Fruit fly (Drosophila melanogaster): ENCODE results near the gene CG5800.
A peak's percentile ranks its signal among the peaks of the same experiment; 100 is the strongest.

Gene CG5800

DNA sequence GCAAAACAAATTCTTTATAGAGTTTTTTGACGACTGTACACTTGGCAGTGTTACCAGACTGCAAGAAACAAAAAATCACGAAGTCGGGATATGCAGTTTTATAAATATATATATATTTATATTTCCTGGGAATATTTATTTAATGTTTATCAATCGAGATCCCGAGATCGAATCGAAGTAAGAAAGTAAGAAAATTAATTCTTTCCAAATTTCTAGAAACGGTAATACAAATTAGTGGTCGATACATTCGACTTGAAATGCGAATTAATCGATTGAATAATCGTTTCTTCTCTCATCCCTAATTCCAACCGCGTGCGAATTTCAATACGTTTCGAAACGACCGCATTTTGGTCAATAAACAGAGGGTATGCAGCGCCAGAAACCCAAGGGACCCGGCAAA is at the start of gene CG5800, which contains the start of gene CG8289:
CG5800 (plus strand) TSS at position 281 of the 400 bp plus-strand sequence.
CG8289 (minus strand) TSS at position 44 of the 400 bp plus-strand sequence.
- no peak for TF ChIP-seq toe (GFP tag; optimal IDR thresholded peaks at IDR 0.05)
- no peak for TF ChIP-seq Hr96 (GFP tag; optimal IDR thresholded peaks at IDR 0.05)
- TF ChIP-seq tj (GFP tag; optimal IDR thresholded peaks at IDR 0.05), result peak; percentile 23
- no peak for TF ChIP-seq CG7045 (GFP tag; optimal IDR thresholded peaks at IDR 0.05)
- TF ChIP-seq cic (GFP tag; optimal IDR thresholded peaks at IDR 0.05), result no peak
- no peak for TF ChIP-seq pad (GFP tag; optimal IDR thresholded peaks at IDR 0.05)
- TF ChIP-seq bab1 (GFP tag; optimal IDR thresholded peaks at IDR 0.05), result peak; percentile 62
- TF ChIP-seq ovo (GFP tag; optimal IDR thresholded peaks at IDR 0.05), result no peak
- no peak for TF ChIP-seq Clk (GFP tag; optimal IDR thresholded peaks at IDR 0.05)
- TF ChIP-seq CG33017 (tag; optimal IDR thresholded peaks at IDR 0.05), result peak; percentile 45
- TF ChIP-seq Crg-1 (GFP tag; optimal IDR thresholded peaks at IDR 0.05), result no peak
- peak; percentile 57 for TF ChIP-seq CG14711 (tag; optimal IDR thresholded peaks at IDR 0.05)
- TF ChIP-seq kay (GFP tag; ENCODE audit: borderline replicate concordance), result no peak
- peak; percentile 39 for TF ChIP-seq CG7101 (tag; optimal IDR thresholded peaks at IDR 0.05)
- no peak for TF ChIP-seq CG12768 (GFP tag; optimal IDR thresholded peaks at IDR 0.05)
- TF ChIP-seq cnc (optimal IDR thresholded peaks at IDR 0.05), result no peak
- peak; percentile 93 for TF ChIP-seq Mnt (GFP tag; optimal IDR thresholded peaks at IDR 0.05)
- peak; percentile 6 for TF ChIP-seq CG11617 (GFP tag; optimal IDR thresholded peaks at IDR 0.05)
- TF ChIP-seq CG5204 (GFP tag; optimal IDR thresholded peaks at IDR 0.05), result no peak
- no peak for TF ChIP-seq CG1620 (GFP tag; optimal IDR thresholded peaks at IDR 0.05)

DNA sequence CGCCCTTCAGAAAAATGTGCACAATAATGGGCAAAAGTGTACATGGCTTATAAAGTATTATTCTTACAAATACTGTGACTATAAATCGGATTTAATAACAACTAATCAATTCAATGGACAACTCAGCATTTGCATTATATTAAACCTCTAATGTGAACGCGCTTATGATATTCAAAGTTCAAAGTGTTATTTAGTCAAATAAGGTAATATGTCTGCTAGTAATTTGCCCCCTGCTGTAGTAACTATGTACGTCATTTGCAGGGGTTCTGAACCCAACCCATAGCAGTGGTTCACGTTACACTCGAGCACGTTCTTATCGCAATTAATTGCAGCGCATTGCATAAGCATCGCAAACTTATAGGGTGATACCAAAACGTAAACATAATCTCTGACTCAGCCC is 47.9 kb upstream of the CG5800 start:
- no peak for TF ChIP-seq cic (GFP tag; optimal IDR thresholded peaks at IDR 0.05)
- peak; percentile 62 for TF ChIP-seq Mnt (GFP tag; optimal IDR thresholded peaks at IDR 0.05)
- peak; percentile 55 for TF ChIP-seq kay (GFP tag; ENCODE audit: borderline replicate concordance)
- peak; percentile 92 for TF ChIP-seq bab1 (GFP tag; optimal IDR thresholded peaks at IDR 0.05)
- no peak for TF ChIP-seq toe (GFP tag; optimal IDR thresholded peaks at IDR 0.05)
- TF ChIP-seq CG7101 (tag; optimal IDR thresholded peaks at IDR 0.05), result peak; percentile 83
- peak; percentile 8 for TF ChIP-seq CG5204 (GFP tag; optimal IDR thresholded peaks at IDR 0.05)
- peak; percentile 64 for TF ChIP-seq CG14711 (tag; optimal IDR thresholded peaks at IDR 0.05)
- peak; percentile 63 for TF ChIP-seq pad (GFP tag; optimal IDR thresholded peaks at IDR 0.05)
- TF ChIP-seq Clk (GFP tag; optimal IDR thresholded peaks at IDR 0.05), result no peak
- peak; percentile 48 for TF ChIP-seq Crg-1 (GFP tag; optimal IDR thresholded peaks at IDR 0.05)
- TF ChIP-seq CG12768 (GFP tag; optimal IDR thresholded peaks at IDR 0.05), result peak; percentile 38
- peak; percentile 30 for TF ChIP-seq CG7045 (GFP tag; optimal IDR thresholded peaks at IDR 0.05)
- peak; percentile 14 for TF ChIP-seq ovo (GFP tag; optimal IDR thresholded peaks at IDR 0.05)
- TF ChIP-seq cnc (optimal IDR thresholded peaks at IDR 0.05), result no peak
- TF ChIP-seq CG1620 (GFP tag; optimal IDR thresholded peaks at IDR 0.05), result no peak
- peak; percentile 86 for TF ChIP-seq CG11617 (GFP tag; optimal IDR thresholded peaks at IDR 0.05)
- peak; percentile 79 for TF ChIP-seq tj (GFP tag; optimal IDR thresholded peaks at IDR 0.05)
- no peak for TF ChIP-seq Hr96 (GFP tag; optimal IDR thresholded peaks at IDR 0.05)
- TF ChIP-seq CG33017 (tag; optimal IDR thresholded peaks at IDR 0.05), result peak; percentile 70

DNA sequence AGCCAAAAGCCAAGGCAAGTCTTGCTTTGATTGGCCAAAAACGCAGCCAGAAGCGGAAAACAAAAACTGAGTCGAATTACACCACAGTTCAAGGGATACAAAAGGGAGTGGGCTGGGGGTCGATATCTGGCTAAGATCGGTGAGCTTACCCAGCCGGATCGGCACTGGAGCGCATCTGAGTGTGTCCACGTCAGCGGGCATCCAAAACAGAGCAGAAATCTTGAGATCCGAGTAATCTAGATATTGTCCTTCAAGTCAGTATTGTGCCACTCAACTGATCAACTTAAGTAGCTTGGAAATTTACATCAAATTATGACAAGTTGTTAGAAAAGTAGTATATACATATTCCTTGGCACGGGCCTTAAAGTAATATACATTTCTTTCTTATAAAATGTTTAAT is 47.5 kb upstream of the CG5800 start, which contains the start of gene CG12992:
CG12992 (plus strand) TSS at position 301 of the 400 bp plus-strand sequence.
- TF ChIP-seq CG12768 (GFP tag; optimal IDR thresholded peaks at IDR 0.05) (no peak), tj (GFP tag; optimal IDR thresholded peaks at IDR 0.05) (peak; percentile 15), CG7101 (tag; optimal IDR thresholded peaks at IDR 0.05) (no peak), CG33017 (tag; optimal IDR thresholded peaks at IDR 0.05) (no peak), Mnt (GFP tag; optimal IDR thresholded peaks at IDR 0.05) (no peak)

DNA sequence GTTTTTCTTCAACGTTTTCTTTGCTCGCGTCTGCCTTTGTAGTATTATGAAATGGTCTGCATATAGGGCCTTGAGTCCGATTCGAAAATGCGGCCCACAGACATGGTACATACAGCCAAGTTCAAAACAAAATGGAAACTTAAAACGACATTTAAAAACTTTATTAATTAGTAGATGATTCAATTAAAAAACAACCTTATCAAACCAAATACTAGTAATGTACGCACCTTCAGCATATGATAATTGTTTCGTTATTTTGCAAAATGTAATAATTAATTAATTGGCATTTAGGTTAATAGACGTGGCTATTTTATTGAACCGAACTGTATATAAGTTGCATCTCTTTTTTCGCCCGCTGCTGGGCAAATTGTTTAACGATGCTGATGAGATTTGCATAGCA is 41.3 kb upstream of the CG5800 start:
- TF ChIP-seq cic (GFP tag; optimal IDR thresholded peaks at IDR 0.05) (no peak), Crg-1 (GFP tag; optimal IDR thresholded peaks at IDR 0.05) (no peak), CG11617 (GFP tag; optimal IDR thresholded peaks at IDR 0.05) (no peak), pad (GFP tag; optimal IDR thresholded peaks at IDR 0.05) (no peak), cnc (optimal IDR thresholded peaks at IDR 0.05) (no peak), Mnt (GFP tag; optimal IDR thresholded peaks at IDR 0.05) (no peak), CG7045 (GFP tag; optimal IDR thresholded peaks at IDR 0.05) (no peak), CG1620 (GFP tag; optimal IDR thresholded peaks at IDR 0.05) (no peak), Hr96 (GFP tag; optimal IDR thresholded peaks at IDR 0.05) (no peak), CG14711 (tag; optimal IDR thresholded peaks at IDR 0.05) (no peak)

DNA sequence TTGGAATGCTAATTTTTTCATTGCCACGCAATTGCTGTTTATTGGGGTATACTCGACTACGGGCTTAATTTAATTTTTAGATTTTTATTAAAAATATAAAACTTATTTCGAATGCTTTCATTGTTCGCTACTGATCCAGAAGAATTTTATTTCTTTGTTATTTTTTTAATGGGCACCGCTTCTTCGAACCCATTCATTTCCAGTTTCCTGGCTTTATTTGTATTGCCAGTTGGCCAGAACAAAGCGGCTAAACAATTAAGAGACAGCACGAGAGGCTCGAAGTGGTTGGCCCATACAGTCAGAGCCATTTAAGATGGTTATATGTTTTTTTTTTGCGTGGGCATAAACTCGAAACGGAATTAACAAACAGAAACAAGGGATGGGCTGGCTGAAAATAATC is 40.3 kb upstream of the CG5800 start:
- TF ChIP-seq CG1620 (GFP tag; optimal IDR thresholded peaks at IDR 0.05), result no peak
- peak; percentile 33 for TF ChIP-seq CG14711 (tag; optimal IDR thresholded peaks at IDR 0.05)
- TF ChIP-seq bab1 (GFP tag; optimal IDR thresholded peaks at IDR 0.05), result peak; percentile 38
- peak; percentile 30 for TF ChIP-seq kay (GFP tag; ENCODE audit: borderline replicate concordance)

DNA sequence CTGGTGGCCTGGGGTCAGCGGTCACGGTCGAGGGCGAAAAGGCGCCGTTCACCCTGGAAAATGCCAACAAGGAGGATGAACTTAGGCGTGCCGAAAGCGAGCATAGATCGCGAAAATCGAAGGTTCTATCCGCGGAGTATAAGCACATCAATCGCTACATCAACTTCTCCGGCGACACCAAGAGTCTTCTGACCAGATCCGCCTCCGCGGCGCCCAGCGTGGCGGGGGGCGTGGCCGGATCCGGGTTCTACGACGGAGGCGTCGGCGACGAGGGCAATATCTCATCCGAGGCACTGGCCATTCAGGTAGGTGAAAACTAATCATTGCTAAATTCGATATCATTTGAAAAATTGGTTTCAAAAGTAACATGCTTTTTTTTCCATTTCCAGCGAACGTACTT is 38.5 kb upstream of the CG5800 start:
- TF ChIP-seq cic (GFP tag; optimal IDR thresholded peaks at IDR 0.05), result no peak
- TF ChIP-seq CG11617 (GFP tag; optimal IDR thresholded peaks at IDR 0.05), result no peak
- no peak for TF ChIP-seq Crg-1 (GFP tag; optimal IDR thresholded peaks at IDR 0.05)
- no peak for TF ChIP-seq CG14711 (tag; optimal IDR thresholded peaks at IDR 0.05)
- no peak for TF ChIP-seq CG7045 (GFP tag; optimal IDR thresholded peaks at IDR 0.05)

DNA sequence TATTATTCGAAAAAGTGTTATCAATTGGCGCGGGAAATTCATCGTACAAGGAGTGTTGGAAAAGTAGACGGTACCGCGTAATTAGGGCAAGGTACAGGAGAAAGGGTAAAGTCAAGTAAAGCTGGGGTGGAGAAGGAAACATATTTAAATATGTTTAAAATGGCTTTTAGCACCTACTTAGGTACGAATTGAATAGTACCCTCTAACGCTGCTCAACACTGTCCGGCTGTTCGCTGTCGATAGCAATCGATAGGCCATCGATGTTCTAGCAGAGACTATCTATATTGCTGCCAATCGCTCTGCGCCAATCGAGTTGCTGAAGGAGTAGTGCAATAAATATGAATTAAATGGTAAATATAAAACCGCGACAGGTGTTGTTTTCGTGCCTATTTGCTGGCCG is 36.8 kb upstream of the CG5800 start, which contains the start of gene X11L:
X11L (plus strand) TSS at position 279 of the 400 bp plus-strand sequence.
- TF ChIP-seq ovo (GFP tag; optimal IDR thresholded peaks at IDR 0.05) (peak; percentile 36), Hr96 (GFP tag; optimal IDR thresholded peaks at IDR 0.05) (no peak), CG1620 (GFP tag; optimal IDR thresholded peaks at IDR 0.05) (peak; percentile 86), CG14711 (tag; optimal IDR thresholded peaks at IDR 0.05) (peak; percentile 61), cnc (optimal IDR thresholded peaks at IDR 0.05) (no peak), kay (GFP tag; ENCODE audit: borderline replicate concordance) (no peak), toe (GFP tag; optimal IDR thresholded peaks at IDR 0.05) (peak; percentile 66), tj (GFP tag; optimal IDR thresholded peaks at IDR 0.05) (peak; percentile 40), bab1 (GFP tag; optimal IDR thresholded peaks at IDR 0.05) (peak; percentile 73), CG11617 (GFP tag; optimal IDR thresholded peaks at IDR 0.05) (peak; percentile 62), CG7045 (GFP tag; optimal IDR thresholded peaks at IDR 0.05) (peak; percentile 41), CG12768 (GFP tag; optimal IDR thresholded peaks at IDR 0.05) (peak; percentile 60), CG5204 (GFP tag; optimal IDR thresholded peaks at IDR 0.05) (peak; percentile 65), CG33017 (tag; optimal IDR thresholded peaks at IDR 0.05) (peak; percentile 19), Clk (GFP tag; optimal IDR thresholded peaks at IDR 0.05) (no peak), Mnt (GFP tag; optimal IDR thresholded peaks at IDR 0.05) (peak; percentile 80), cic (GFP tag; optimal IDR thresholded peaks at IDR 0.05) (peak; percentile 1), CG7101 (tag; optimal IDR thresholded peaks at IDR 0.05) (peak; percentile 77), Crg-1 (GFP tag; optimal IDR thresholded peaks at IDR 0.05) (peak; percentile 87), pad (GFP tag; optimal IDR thresholded peaks at IDR 0.05) (peak; percentile 67)
